Worm (Caenorhabditis elegans) whole organism, L1 larva: Measurements from ENCODE around the gene T27F7.12.

Experiments
- C16A3.4 ChIP-seq: fragments of 150-350 bp; optimal IDR thresholded peaks from 2 replicates; lab custom pipeline; 2014; ENCODE audit warnings: missing biosample characterization, missing genetic modification characterization
- aha-1 ChIP-seq: fragments of 150-350 bp; optimal IDR thresholded peaks from 2 replicates; lab custom pipeline; 2014; ENCODE audit warnings: missing biosample characterization, missing genetic modification characterization
- alr-1 ChIP-seq: fragments of 200-800 bp; sonication (Bioruptor generic); optimal IDR thresholded peaks from 2 replicates; lab custom pipeline; 2018; ENCODE audit warnings: borderline replicate concordance, mild to moderate bottlenecking, missing genetic modification characterization, missing compliant biosample characterization
- aly-2 ChIP-seq: fragments of 150-350 bp; optimal IDR thresholded peaks from 2 replicates; lab custom pipeline; 2014; ENCODE audit warnings: missing biosample characterization, missing genetic modification characterization
- ama-1 ChIP-seq: fragments of 150-350 bp; optimal IDR thresholded peaks from 2 replicates; lab custom pipeline; 2014
- blmp-1 ChIP-seq: fragments of 150-350 bp; optimal IDR thresholded peaks from 2 replicates; lab custom pipeline; 2014; ENCODE audit warnings: missing biosample characterization, missing genetic modification characterization
- ceh-63 ChIP-seq: fragments of 200-800 bp; sonication (Bioruptor generic); optimal IDR thresholded peaks from 2 replicates; lab custom pipeline; 2018; ENCODE audit warnings: mild to moderate bottlenecking, missing genetic modification characterization, missing compliant biosample characterization
- ceh-88 ChIP-seq: fragments of 200-800 bp; sonication (Bioruptor generic); IDR thresholded peaks from 2 replicates; pipeline ENCODE4 v1.3.6; 2022; ENCODE audit warnings: missing genetic modification characterization, missing compliant biosample characterization
- ces-1 ChIP-seq: fragments of 150-350 bp; optimal IDR thresholded peaks from 2 replicates; lab custom pipeline; 2014; ENCODE audit warnings: missing biosample characterization, missing genetic modification reagents, missing genetic modification characterization
- dpl-1 ChIP-seq, 3 experiments: fragments of 150-350 bp in 2 of 3; sonication (generic microtip) in 1 of 3; optimal IDR thresholded peaks; 2 replicates each; lab custom pipeline; 2014 to 2017; ENCODE audit warnings: missing biosample characterization in 3 of 3, missing genetic modification characterization in 3 of 3, missing genetic modification reagents in 3 of 3
- efl-1 ChIP-seq, 4 experiments: fragments of 150-350 bp; optimal IDR thresholded peaks in 3 of 4; peaks in 1 of 4; 1 replicate in 1 of 4; 2 replicates in 3 of 4; lab custom pipeline; 2014; ENCODE audit warnings: missing biosample characterization in 2 of 4, missing genetic modification characterization in 2 of 4, missing genetic modification reagents in 2 of 4
- egl-13 ChIP-seq: sonication (generic microtip); optimal IDR thresholded peaks from 2 replicates; lab custom pipeline; 2016; ENCODE audit warnings: missing genotype, missing genetic modification reagents, missing genetic modification characterization, missing compliant biosample characterization
- egl-27 ChIP-seq, 2 experiments: fragments of 150-350 bp in 1 of 2; sonication (generic microtip); optimal IDR thresholded peaks; 3 replicates each; lab custom pipeline; 2017 to 2018; ENCODE audit warnings: missing biosample characterization in 2 of 2, missing genetic modification characterization in 2 of 2, missing genetic modification reagents in 2 of 2
- elt-2 ChIP-seq: sonication (generic microtip); optimal IDR thresholded peaks from 2 replicates; lab custom pipeline; 2016; ENCODE audit warnings: missing genetic modification characterization, mild to moderate bottlenecking, inconsistent platforms, missing compliant biosample characterization, missing genetic modification reagents
- elt-3 ChIP-seq, 6 experiments: fragments of 150-350 bp in 1 of 6; sonication (generic microtip); optimal IDR thresholded peaks; 2 replicates each; lab custom pipeline; 2017 to 2018; ENCODE audit warnings: missing biosample characterization in 6 of 6, missing genetic modification characterization in 6 of 6, inconsistent platforms in 1 of 6
- fkh-10 ChIP-seq: sonication (generic microtip); optimal IDR thresholded peaks from 2 replicates; lab custom pipeline; 2017; ENCODE audit warnings: missing biosample characterization, missing genetic modification reagents, missing genetic modification characterization
- fos-1 ChIP-seq: fragments of 150-350 bp; optimal IDR thresholded peaks from 2 replicates; lab custom pipeline; 2014; ENCODE audit warnings: missing biosample characterization, missing genetic modification characterization
- hlh-4 ChIP-seq: sonication (generic microtip); optimal IDR thresholded peaks from 2 replicates; lab custom pipeline; 2016; ENCODE audit warnings: mild to moderate bottlenecking, missing genetic modification characterization, missing compliant biosample characterization
- jun-1 ChIP-seq: fragments of 150-350 bp; optimal IDR thresholded peaks from 2 replicates; lab custom pipeline; 2014; ENCODE audit warnings: missing biosample characterization, missing genetic modification reagents, missing genetic modification characterization
- lin-14 ChIP-seq: fragments of 200-800 bp; sonication (Bioruptor generic); optimal IDR thresholded peaks from 2 replicates; lab custom pipeline; 2018; ENCODE audit warnings: mild to moderate bottlenecking, missing genetic modification characterization, moderate library complexity, missing compliant biosample characterization
- lir-3 ChIP-seq: sonication (generic microtip); optimal IDR thresholded peaks from 2 replicates; lab custom pipeline; 2016; ENCODE audit warnings: mild to moderate bottlenecking, missing genetic modification characterization, moderate library complexity, missing compliant biosample characterization; ENCODE audit not compliant: poor library complexity
- lsy-2 ChIP-seq, 2 experiments: fragments of 150-350 bp; optimal IDR thresholded peaks; 2 replicates each; lab custom pipeline; 2014; ENCODE audit warnings: missing biosample characterization in 2 of 2, missing genetic modification characterization in 2 of 2
- mdl-1 ChIP-seq, 2 experiments: fragments of 150-350 bp; optimal IDR thresholded peaks; 2 replicates each; lab custom pipeline; 2014 to 2017; ENCODE audit warnings: missing biosample characterization in 2 of 2, missing genetic modification characterization in 2 of 2, inconsistent platforms in 1 of 2
- mef-2 ChIP-seq: fragments of 150-350 bp; optimal IDR thresholded peaks from 2 replicates; lab custom pipeline; 2014; ENCODE audit warnings: missing biosample characterization, missing genetic modification characterization
- mep-1 ChIP-seq: fragments of 150-350 bp; optimal IDR thresholded peaks from 2 replicates; lab custom pipeline; 2014; ENCODE audit warnings: missing biosample characterization, missing genetic modification characterization
- nhr-12 ChIP-seq: sonication (generic microtip); optimal IDR thresholded peaks from 2 replicates; lab custom pipeline; 2017; ENCODE audit warnings: missing biosample characterization, missing genetic modification characterization
- nhr-19 ChIP-seq: fragments of 200-800 bp; sonication (Bioruptor generic); conservative IDR thresholded peaks from 2 replicates; pipeline ENCODE4 v1.3.6; 2022; ENCODE audit warnings: missing genetic modification characterization, missing compliant biosample characterization
- nhr-20 ChIP-seq: sonication (generic microtip); optimal IDR thresholded peaks from 2 replicates; lab custom pipeline; 2016; ENCODE audit warnings: mild to moderate bottlenecking, missing genetic modification characterization, missing compliant biosample characterization
- nhr-71 ChIP-seq: sonication (generic microtip); optimal IDR thresholded peaks from 2 replicates; lab custom pipeline; 2016; ENCODE audit warnings: mild to moderate bottlenecking, missing genetic modification characterization, moderate library complexity, missing compliant biosample characterization
- nhr-76 ChIP-seq: sonication (generic microtip); optimal IDR thresholded peaks from 2 replicates; lab custom pipeline; 2017; ENCODE audit warnings: missing biosample characterization, missing genetic modification characterization
- nhr-90 ChIP-seq: sonication (generic microtip); optimal IDR thresholded peaks from 2 replicates; lab custom pipeline; 2016; ENCODE audit warnings: mild to moderate bottlenecking, missing genetic modification characterization, missing compliant biosample characterization; ENCODE audit not compliant: poor library complexity
- rnt-1 ChIP-seq: sonication (generic microtip); optimal IDR thresholded peaks from 2 replicates; lab custom pipeline; 2016; ENCODE audit warnings: mild to moderate bottlenecking, missing genetic modification characterization, moderate library complexity, missing compliant biosample characterization
- skn-1 ChIP-seq: fragments of 150-350 bp; optimal IDR thresholded peaks from 2 replicates; lab custom pipeline; 2014; ENCODE audit warnings: missing biosample characterization, missing genetic modification characterization
- sox-4 ChIP-seq: sonication (generic microtip); optimal IDR thresholded peaks from 2 replicates; lab custom pipeline; 2016; ENCODE audit warnings: missing genetic modification characterization, missing compliant biosample characterization
- unc-30 ChIP-seq: sonication (generic microtip); optimal IDR thresholded peaks from 2 replicates; lab custom pipeline; 2017; ENCODE audit warnings: missing biosample characterization, missing genetic modification characterization
- unc-62 ChIP-seq: fragments of 150-350 bp; optimal IDR thresholded peaks from 2 replicates; lab custom pipeline; 2014; ENCODE audit warnings: missing biosample characterization, missing genetic modification reagents, missing genetic modification characterization
- xbp-1 ChIP-seq: sonication (generic microtip); optimal IDR thresholded peaks from 2 replicates; lab custom pipeline; 2016; ENCODE audit warnings: missing genetic modification characterization, missing compliant biosample characterization
- zip-4 ChIP-seq: fragments of 200-800 bp; sonication (Bioruptor generic); optimal IDR thresholded peaks from 2 replicates; lab custom pipeline; 2018; ENCODE audit warnings: mild to moderate bottlenecking, missing genetic modification characterization, moderate library complexity, missing compliant biosample characterization
- ztf-4 ChIP-seq: fragments of 150-350 bp; optimal IDR thresholded peaks from 2 replicates; lab custom pipeline; 2014; ENCODE audit warnings: missing biosample characterization, missing genetic modification characterization

T27F7.12 gene

DNA sequence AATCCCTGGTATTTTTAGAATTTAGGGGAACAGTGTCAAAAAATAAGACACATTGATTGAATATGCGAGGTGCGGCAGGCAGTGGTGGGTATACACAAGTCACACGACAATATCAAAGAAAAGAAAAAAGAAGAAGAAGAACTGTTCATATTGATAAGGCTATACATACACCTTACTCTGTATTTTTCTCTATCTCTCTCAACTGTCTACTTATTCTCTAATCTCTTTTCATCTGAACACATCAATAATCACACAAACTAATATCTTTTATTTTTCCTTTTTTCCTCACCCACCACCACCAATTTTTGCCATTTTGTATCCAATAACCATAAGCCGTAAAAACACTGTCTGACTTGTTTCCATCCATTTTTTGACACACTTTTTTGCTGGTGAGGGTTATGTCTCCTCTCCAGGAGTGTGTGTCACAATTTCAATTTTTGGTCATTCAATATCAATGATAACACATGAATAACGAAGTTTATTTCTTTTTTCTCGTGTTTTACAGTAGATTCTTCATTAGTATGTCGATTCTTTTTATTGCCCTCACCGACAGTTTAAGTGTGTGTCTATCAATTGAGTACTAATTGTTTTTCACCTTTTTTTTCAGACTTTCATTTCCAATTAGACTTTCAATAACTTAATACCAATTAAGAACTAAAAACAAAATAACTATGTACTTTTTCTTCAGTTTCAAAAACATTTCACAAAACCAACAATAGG, 29.6 kb downstream of the T27F7.12 start (continued):
- no peak for TF ChIP-seq jun-1
- TF ChIP-seq fkh-10 (GFP tag; lab: Kevin White, UChicago): no peak
- TF ChIP-seq C16A3.4 (tag; lab: Kevin White, UChicago): no peak
- TF ChIP-seq hlh-4 (tag; lab: Kevin White, UChicago): no peak
- no peak for TF ChIP-seq fos-1 (tag; lab: Kevin White, UChicago)
- TF ChIP-seq lin-14 (GFP tag; lab: Kevin White, UChicago): peak; percentile 81
- TF ChIP-seq ces-1 (GFP tag; lab: Kevin White, UChicago): no peak
- peak; percentile 24 for TF ChIP-seq nhr-90
- TF ChIP-seq xbp-1 (tag; lab: Kevin White, UChicago): no peak
- no peak for TF ChIP-seq mef-2 (tag; lab: Kevin White, UChicago)
- peak in 1 of 2 experiments; percentile 23 for TF ChIP-seq mdl-1 (tag; optimal IDR thresholded peaks at IDR 0.05; lab: Kevin White, UChicago)
- TF ChIP-seq rnt-1 (tag; lab: Kevin White, UChicago): no peak
- TF ChIP-seq elt-3 (tag; optimal IDR thresholded peaks at IDR 0.05; lab: Kevin White, UChicago): peak in 5 of 6 experiments; percentile 12 to 89 (median 84)
- TF ChIP-seq unc-30 (tag; lab: Kevin White, UChicago): no peak
- TF ChIP-seq sox-4 (tag; lab: Kevin White, UChicago): no peak
- no peak for TF ChIP-seq nhr-76 (tag; lab: Kevin White, UChicago)
- no peak for TF ChIP-seq zip-4 (GFP tag; lab: Kevin White, UChicago)
- TF ChIP-seq dpl-1 (GFP tag; optimal IDR thresholded peaks at IDR 0.05; lab: Kevin White, UChicago): peak in 1 of 3 experiments; percentile 15
- TF ChIP-seq aha-1 (tag; lab: Kevin White, UChicago): no peak
- no peak for TF ChIP-seq alr-1 (tag; lab: Kevin White, UChicago)
- TF ChIP-seq lsy-2 (tag; optimal IDR thresholded peaks at IDR 0.05; lab: Kevin White, UChicago): peak; percentile 10 to 60
- TF ChIP-seq lir-3 (tag; lab: Kevin White, UChicago): no peak
- no peak for TF ChIP-seq efl-1 (optimal IDR thresholded peaks at IDR 0.05; lab: Kevin White, UChicago)
- peak in 1 of 2 experiments; percentile 89 for TF ChIP-seq efl-1 (GFP tag; optimal IDR thresholded peaks at IDR 0.05 in 1 of 2; lab: Kevin White, UChicago)
- no peak for TF ChIP-seq egl-27 (tag; optimal IDR thresholded peaks at IDR 0.05; lab: Kevin White, UChicago)
- TF ChIP-seq ceh-88 (GFP tag; lab: Robert Waterston, UW): 0 out of 2 replicates have a peak, but pooled peaks have one; percentile 16
- no peak for TF ChIP-seq egl-13 (tag; lab: Kevin White, UChicago)
- TF ChIP-seq mep-1 (tag; lab: Kevin White, UChicago): no peak
- TF ChIP-seq nhr-71 (tag; lab: Kevin White, UChicago): peak; percentile 54

DNA sequence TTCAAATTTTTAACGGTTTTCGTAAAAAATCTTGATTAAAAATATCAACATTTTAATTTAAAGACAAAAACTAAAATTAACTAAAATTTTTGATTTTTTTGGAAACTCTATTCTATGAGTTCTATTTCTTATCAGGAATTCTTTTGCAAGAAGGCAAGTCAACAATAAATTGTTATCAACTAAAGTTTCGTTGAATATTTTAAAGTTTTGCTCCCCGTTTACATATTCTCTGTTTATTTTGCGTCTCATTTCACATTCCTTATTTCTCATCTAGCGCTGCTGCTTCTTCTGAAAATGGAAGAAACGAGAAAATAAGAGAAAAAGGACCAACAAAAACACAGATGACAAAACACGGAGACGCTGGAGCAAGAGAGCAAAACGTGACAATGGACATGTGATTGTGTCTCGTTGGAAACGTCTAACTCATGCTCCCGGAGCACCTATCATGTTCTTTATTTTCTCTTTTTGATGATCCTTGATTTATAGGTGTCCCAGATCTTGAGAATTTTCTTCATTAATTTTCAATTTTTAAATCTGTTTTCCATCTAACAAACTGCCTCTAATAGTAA, 30.7 kb downstream of the T27F7.12 start:
- TF ChIP-seq unc-62 (no peak), lsy-2 (tag; optimal IDR thresholded peaks at IDR 0.05; lab: Kevin White, UChicago) (peak in 1 of 2 experiments; percentile 5), efl-1 (optimal IDR thresholded peaks at IDR 0.05; lab: Kevin White, UChicago) (no peak), efl-1 (GFP tag; optimal IDR thresholded peaks at IDR 0.05 in 1 of 2; lab: Kevin White, UChicago) (peak in 1 of 2 experiments; percentile 62), nhr-19 (GFP tag; lab: Robert Waterston, UW) (0 out of 2 replicates have a peak, but pooled peaks have one; percentile 3), elt-2 (tag; lab: Kevin White, UChicago) (peak; percentile 88), rnt-1 (tag; lab: Kevin White, UChicago) (peak; percentile 21), ceh-88 (GFP tag; lab: Robert Waterston, UW) (no peak), nhr-71 (tag; lab: Kevin White, UChicago) (peak; percentile 29), lin-14 (GFP tag; lab: Kevin White, UChicago) (peak; percentile 39), ceh-63 (no peak), nhr-20 (tag; lab: Kevin White, UChicago) (peak; percentile 6)

- TF ChIP-seq lsy-2 (tag; optimal IDR thresholded peaks at IDR 0.05; lab: Kevin White, UChicago) (peak in 1 of 2 experiments; percentile 21), skn-1 (tag; lab: Kevin White, UChicago) (no peak), ama-1 (lab: Kevin White, UChicago) (no peak), nhr-12 (tag; lab: Kevin White, UChicago) (no peak), aly-2 (tag; lab: Kevin White, UChicago) (no peak), alr-1 (tag; lab: Kevin White, UChicago) (no peak), dpl-1 (GFP tag; optimal IDR thresholded peaks at IDR 0.05; lab: Kevin White, UChicago) (no peak), blmp-1 (peak; percentile 35), ceh-88 (GFP tag; lab: Robert Waterston, UW) (0 out of 2 replicates have a peak, but pooled peaks have one; percentile 10), ztf-4 (tag; lab: Kevin White, UChicago) (no peak), lin-14 (GFP tag; lab: Kevin White, UChicago) (peak; percentile 4)
These were observed 31.6 kb downstream of the T27F7.12 start for ce11 chrII:5021518-5021917.
